Worm (Caenorhabditis elegans) whole organism, L3 larva: ENCODE measurements around the gene idpc-6.

Experiments used
- aly-2 ChIP-seq: fragments of 150-350 bp; optimal IDR thresholded peaks from 2 replicates; lab custom pipeline; 2014; ENCODE audit warnings: missing biosample characterization, missing genetic modification characterization
- egl-27 ChIP-seq: sonication (generic microtip); optimal IDR thresholded peaks from 4 replicates; lab custom pipeline; 2017; ENCODE audit warnings: missing biosample characterization, missing genetic modification reagents, missing genetic modification characterization
- elt-1 ChIP-seq: fragments of 150-350 bp; optimal IDR thresholded peaks from 2 replicates; lab custom pipeline; 2014; ENCODE audit warnings: missing biosample characterization, missing genetic modification characterization
- lsy-12 ChIP-seq: sonication (generic microtip); optimal IDR thresholded peaks from 2 replicates; lab custom pipeline; 2016; ENCODE audit warnings: mild to moderate bottlenecking, missing genetic modification characterization, missing compliant biosample characterization
- mdl-1 ChIP-seq: fragments of 150-350 bp; optimal IDR thresholded peaks from 2 replicates; lab custom pipeline; 2014; ENCODE audit warnings: missing biosample characterization, missing genetic modification characterization
- nfya-1 ChIP-seq: sonication (generic microtip); optimal IDR thresholded peaks from 2 replicates; lab custom pipeline; 2017; ENCODE audit warnings: missing genetic modification characterization, mild to moderate bottlenecking, missing compliant biosample characterization, antibody characterized with exemption, moderate library complexity; ENCODE audit not compliant: insufficient read depth
- nhr-12 ChIP-seq: fragments of 150-350 bp; optimal IDR thresholded peaks from 2 replicates; lab custom pipeline; 2014; ENCODE audit warnings: missing biosample characterization, missing genetic modification characterization
- nhr-23 ChIP-seq: fragments of 150-350 bp; optimal IDR thresholded peaks from 2 replicates; lab custom pipeline; 2014; ENCODE audit warnings: missing biosample characterization, missing genetic modification reagents, missing genetic modification characterization
- nhr-28 ChIP-seq: fragments of 150-350 bp; optimal IDR thresholded peaks from 2 replicates; lab custom pipeline; 2014; ENCODE audit warnings: missing biosample characterization, missing genetic modification characterization
- nhr-43 ChIP-seq: sonication (generic microtip); optimal IDR thresholded peaks from 2 replicates; lab custom pipeline; 2016; ENCODE audit warnings: mild to moderate bottlenecking, missing genetic modification characterization, missing compliant biosample characterization; ENCODE audit not compliant: poor library complexity, severe bottlenecking
- nhr-76 ChIP-seq: fragments of 150-350 bp; sonication (generic microtip); optimal IDR thresholded peaks from 5 replicates; lab custom pipeline; 2014; ENCODE audit warnings: missing biosample characterization, missing genetic modification characterization
- pha-4 ChIP-seq: fragments of 150-350 bp; optimal IDR thresholded peaks from 2 replicates; lab custom pipeline; 2014; ENCODE audit warnings: missing biosample characterization, missing genetic modification reagents, missing genetic modification characterization

- no peak for TF ChIP-seq nhr-23 (tag; lab: Kevin White, UChicago)
- no peak for TF ChIP-seq mdl-1 (tag; lab: Kevin White, UChicago)
- TF ChIP-seq elt-1: no peak
- no peak for TF ChIP-seq nhr-43
- TF ChIP-seq pha-4: no peak
- TF ChIP-seq lsy-12 (tag; lab: Kevin White, UChicago): no peak
- no peak for TF ChIP-seq aly-2 (tag; lab: Kevin White, UChicago)
- no peak for TF ChIP-seq nhr-28
- no peak for TF ChIP-seq nhr-76 (tag; lab: Kevin White, UChicago)
- no peak for TF ChIP-seq nfya-1 (tag; lab: Kevin White, UChicago)
- no peak for TF ChIP-seq egl-27 (tag; lab: Kevin White, UChicago)
- no peak for TF ChIP-seq nhr-12 (tag; lab: Kevin White, UChicago)
Measured at ce11 chrV:9620417-9620816, 467 bp downstream of the idpc-6 start.
